Fruit fly (Drosophila melanogaster) Kc167 (cell line): Measurements from ENCODE around the gene CG15473.

Experiments
- insv ChIP-seq: fragments of >200 bp; optimal IDR thresholded peaks from 3 replicates; lab custom pipeline; 2018; ENCODE audit warnings: missing external identifiers
- psq ChIP-seq: fragments of >200 bp; optimal IDR thresholded peaks from 2 replicates; lab custom pipeline; 2017; ENCODE audit warnings: missing external identifiers

- TF ChIP-seq psq (lab: Kevin White, UChicago) = no peak
- TF ChIP-seq insv (lab: Kevin White, UChicago) = no peak
Observed at dm6 chrX:4615684-4616292, 38.5 kb downstream of the CG15473 start.
